Worm (Caenorhabditis elegans) whole organism, L3 larva: ENCODE measurements around the gene srlf-19.

Experiments used
- R02D3.7 ChIP-seq: fragments of 150-350 bp; optimal IDR thresholded peaks from 2 replicates; lab custom pipeline; 2014; ENCODE audit warnings: missing biosample characterization, missing genetic modification characterization
- ZK546.5 ChIP-seq: sonication (generic microtip); optimal IDR thresholded peaks from 2 replicates; lab custom pipeline; 2017; ENCODE audit warnings: missing biosample characterization, missing genetic modification characterization
- aly-2 ChIP-seq: fragments of 150-350 bp; optimal IDR thresholded peaks from 2 replicates; lab custom pipeline; 2014; ENCODE audit warnings: missing biosample characterization, missing genetic modification characterization
- ama-1 ChIP-seq: fragments of 150-350 bp; optimal IDR thresholded peaks from 2 replicates; lab custom pipeline; 2018
- ceh-28 ChIP-seq: fragments of 150-350 bp; optimal IDR thresholded peaks from 2 replicates; lab custom pipeline; 2014; ENCODE audit warnings: missing biosample characterization, missing genetic modification reagents, missing genetic modification characterization
- ceh-82 ChIP-seq: fragments of 150-350 bp; optimal IDR thresholded peaks from 2 replicates; lab custom pipeline; 2014; ENCODE audit warnings: missing biosample characterization, missing genetic modification characterization
- ceh-9 ChIP-seq: sonication (generic microtip); optimal IDR thresholded peaks from 2 replicates; lab custom pipeline; 2018; ENCODE audit warnings: missing biosample characterization, missing genetic modification characterization
- daf-12 ChIP-seq: fragments of 150-350 bp; optimal IDR thresholded peaks from 2 replicates; lab custom pipeline; 2014; ENCODE audit warnings: missing biosample characterization, missing genetic modification reagents, missing genetic modification characterization
- egl-27 ChIP-seq: sonication (generic microtip); optimal IDR thresholded peaks from 4 replicates; lab custom pipeline; 2017; ENCODE audit warnings: missing biosample characterization, missing genetic modification reagents, missing genetic modification characterization
- egl-5 ChIP-seq: fragments of 150-350 bp; optimal IDR thresholded peaks from 2 replicates; lab custom pipeline; 2017; ENCODE audit warnings: missing biosample characterization, missing genetic modification reagents, missing genetic modification characterization, inconsistent platforms
- elt-1 ChIP-seq: fragments of 150-350 bp; optimal IDR thresholded peaks from 2 replicates; lab custom pipeline; 2014; ENCODE audit warnings: missing biosample characterization, missing genetic modification characterization
- elt-2 ChIP-seq: sonication (generic microtip); optimal IDR thresholded peaks from 2 replicates; lab custom pipeline; 2016; ENCODE audit warnings: missing genetic modification reagents, mild to moderate bottlenecking, missing genetic modification characterization, missing compliant biosample characterization
- elt-3 ChIP-seq, 3 experiments: fragments of 150-350 bp in 1 of 3; sonication (generic microtip) in 2 of 3; optimal IDR thresholded peaks; 2 replicates in 2 of 3; 4 replicates in 1 of 3; lab custom pipeline; 2014 to 2017; ENCODE audit warnings: missing biosample characterization in 3 of 3, missing genetic modification characterization in 3 of 3
- eor-1 ChIP-seq, 2 experiments: fragments of 150-350 bp; optimal IDR thresholded peaks; 2 replicates each; lab custom pipeline; 2014 to 2018; ENCODE audit warnings: missing biosample characterization in 2 of 2, missing genetic modification characterization in 2 of 2
- fkh-10 ChIP-seq: sonication (generic microtip); optimal IDR thresholded peaks from 2 replicates; lab custom pipeline; 2017; ENCODE audit warnings: missing biosample characterization, missing genetic modification reagents, missing genetic modification characterization
- hmg-11 ChIP-seq: sonication (generic microtip); optimal IDR thresholded peaks from 2 replicates; lab custom pipeline; 2016; ENCODE audit warnings: missing genetic modification characterization, missing compliant biosample characterization
- jun-1 ChIP-seq: fragments of 150-350 bp; optimal IDR thresholded peaks from 2 replicates; lab custom pipeline; 2014; ENCODE audit warnings: missing biosample characterization, missing genetic modification reagents, missing genetic modification characterization
- lin-39 ChIP-seq: fragments of 150-350 bp; optimal IDR thresholded peaks from 2 replicates; lab custom pipeline; 2018; ENCODE audit warnings: missing biosample characterization, missing genetic modification reagents, missing genetic modification characterization
- lsy-12 ChIP-seq: sonication (generic microtip); optimal IDR thresholded peaks from 2 replicates; lab custom pipeline; 2016; ENCODE audit warnings: mild to moderate bottlenecking, missing genetic modification characterization, missing compliant biosample characterization
- nfya-1 ChIP-seq: sonication (generic microtip); optimal IDR thresholded peaks from 2 replicates; lab custom pipeline; 2017; ENCODE audit warnings: missing genetic modification characterization, mild to moderate bottlenecking, missing compliant biosample characterization, antibody characterized with exemption, moderate library complexity; ENCODE audit not compliant: insufficient read depth
- nhr-12 ChIP-seq: fragments of 150-350 bp; optimal IDR thresholded peaks from 2 replicates; lab custom pipeline; 2014; ENCODE audit warnings: missing biosample characterization, missing genetic modification characterization
- nhr-23 ChIP-seq: fragments of 150-350 bp; optimal IDR thresholded peaks from 2 replicates; lab custom pipeline; 2014; ENCODE audit warnings: missing biosample characterization, missing genetic modification reagents, missing genetic modification characterization
- nhr-237 ChIP-seq: fragments of 150-350 bp; optimal IDR thresholded peaks from 2 replicates; lab custom pipeline; 2014; ENCODE audit warnings: missing biosample characterization, missing genetic modification characterization
- nhr-25 ChIP-seq: sonication (generic microtip); optimal IDR thresholded peaks from 2 replicates; lab custom pipeline; 2017; ENCODE audit warnings: missing biosample characterization, missing genetic modification characterization
- nhr-28 ChIP-seq: fragments of 150-350 bp; optimal IDR thresholded peaks from 2 replicates; lab custom pipeline; 2014; ENCODE audit warnings: missing biosample characterization, missing genetic modification characterization
- nhr-67 ChIP-seq: fragments of 150-350 bp; optimal IDR thresholded peaks from 2 replicates; lab custom pipeline; 2014; ENCODE audit warnings: missing biosample characterization, missing genetic modification characterization
- pha-4 ChIP-seq: fragments of 150-350 bp; optimal IDR thresholded peaks from 2 replicates; lab custom pipeline; 2014; ENCODE audit warnings: missing biosample characterization, missing genetic modification reagents, missing genetic modification characterization
- pqm-1 ChIP-seq: fragments of 150-350 bp; optimal IDR thresholded peaks from 2 replicates; lab custom pipeline; 2017; ENCODE audit warnings: missing biosample characterization, missing genetic modification characterization, inconsistent platforms
- skn-1 ChIP-seq: fragments of 150-350 bp; optimal IDR thresholded peaks from 2 replicates; lab custom pipeline; 2014; ENCODE audit warnings: missing biosample characterization, missing genetic modification characterization
- tbx-2 ChIP-seq: sonication (generic microtip); optimal IDR thresholded peaks from 2 replicates; lab custom pipeline; 2016; ENCODE audit warnings: mild to moderate bottlenecking, missing genetic modification characterization, missing compliant biosample characterization
- unc-39 ChIP-seq: sonication (generic microtip); optimal IDR thresholded peaks from 4 replicates; lab custom pipeline; 2017; ENCODE audit warnings: missing biosample characterization, missing genetic modification characterization
- unc-62 ChIP-seq: fragments of 150-350 bp; sonication (generic microtip); optimal IDR thresholded peaks from 4 replicates; lab custom pipeline; 2014; ENCODE audit warnings: missing biosample characterization, missing genetic modification reagents, missing genetic modification characterization
- ztf-11 ChIP-seq: fragments of 150-350 bp; optimal IDR thresholded peaks from 2 replicates; lab custom pipeline; 2014; ENCODE audit warnings: missing biosample characterization, missing genetic modification characterization
- ztf-4 ChIP-seq: fragments of 150-350 bp; optimal IDR thresholded peaks from 2 replicates; lab custom pipeline; 2014; ENCODE audit warnings: missing biosample characterization, missing genetic modification characterization

Gene srlf-19

DNA sequence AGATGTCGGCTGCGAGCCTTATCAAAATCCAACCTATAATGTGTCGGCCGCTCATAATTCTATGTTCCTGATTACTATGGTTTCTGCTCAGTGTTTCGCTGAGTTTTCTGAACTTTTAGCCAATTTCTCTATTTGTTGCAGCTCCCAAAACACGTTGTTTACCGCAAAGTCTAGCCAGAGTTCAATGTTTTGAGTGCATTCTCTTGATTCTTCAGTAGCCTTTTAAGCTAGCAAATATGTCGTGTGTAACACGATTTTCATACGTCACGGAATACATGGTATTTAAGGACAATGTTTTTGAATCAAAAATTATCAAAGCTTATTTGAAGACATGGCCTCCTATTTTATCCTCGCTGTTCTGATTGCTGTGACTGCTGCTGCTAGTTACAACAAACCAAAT, at the start of gene srlf-19:
Gene srlf-19 (plus strand): TSS at position 301 of the 400 bp plus-strand sequence.
- TF ChIP-seq unc-39 (tag; lab: Kevin White, UChicago) = no peak

DNA sequence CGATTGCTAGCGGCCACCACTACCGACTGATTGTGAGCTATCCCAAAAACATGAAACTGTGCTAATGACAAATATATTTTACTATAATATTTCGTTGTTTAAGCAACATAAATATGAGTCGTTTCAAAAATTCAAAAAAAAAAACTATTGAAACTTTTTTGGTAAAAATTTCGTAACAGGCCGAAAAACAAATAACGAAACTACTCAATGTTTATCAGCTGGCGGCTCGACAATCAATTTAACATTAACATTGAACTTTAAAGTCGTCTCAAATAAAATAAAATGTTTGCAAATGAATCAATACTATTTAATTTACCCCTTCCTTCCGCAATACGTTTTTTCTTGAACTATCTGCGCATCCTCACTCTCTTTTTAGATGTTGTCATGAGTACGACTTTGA, 47.5 kb upstream of the srlf-19 start:
- TF ChIP-seq egl-5 (tag; lab: Kevin White, UChicago) (no peak), R02D3.7 (tag; lab: Kevin White, UChicago) (no peak), elt-2 (tag; lab: Kevin White, UChicago) (peak; percentile 15), pha-4 (tag; lab: Kevin White, UChicago) (peak; percentile 45), elt-1 (no peak)

DNA sequence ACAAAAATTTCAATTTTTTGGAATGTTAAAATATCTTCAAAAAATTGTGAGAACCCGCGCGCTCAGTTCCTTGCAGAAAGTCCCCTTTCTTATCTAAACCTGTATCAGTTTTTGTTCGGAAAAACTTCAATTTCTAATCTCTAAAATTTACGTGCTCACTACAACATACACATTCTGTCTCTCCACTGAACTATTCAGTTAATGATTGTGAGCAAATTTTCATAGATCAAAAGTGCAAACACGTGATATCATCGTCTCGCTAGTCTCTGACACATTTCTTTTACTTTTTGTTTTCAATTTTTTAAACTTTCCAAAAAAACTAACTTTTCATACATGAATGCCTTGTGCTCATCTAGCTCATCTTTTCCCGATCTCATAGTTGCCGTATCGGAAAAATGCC, 45.8 kb upstream of the srlf-19 start, which contains the start of gene nhr-203:
Gene nhr-203 (plus strand): TSS at position 332 of the 400 bp plus-strand sequence.
- TF ChIP-seq lin-39 = no peak
- TF ChIP-seq eor-1 (tag; optimal IDR thresholded peaks at IDR 0.05; lab: Kevin White, UChicago) = no peak
- TF ChIP-seq hmg-11 (tag; lab: Kevin White, UChicago) = no peak
- no peak for TF ChIP-seq tbx-2 (tag; lab: Kevin White, UChicago)
- TF ChIP-seq elt-2 (tag; lab: Kevin White, UChicago) = peak; percentile 91
- no peak for TF ChIP-seq ama-1 (lab: Kevin White, UChicago)
- no peak for TF ChIP-seq nhr-237 (tag; lab: Kevin White, UChicago)
- no peak for TF ChIP-seq ztf-4 (tag; lab: Kevin White, UChicago)
- TF ChIP-seq skn-1 (tag; lab: Kevin White, UChicago) = peak; percentile 5
- no peak for TF ChIP-seq aly-2 (tag; lab: Kevin White, UChicago)
- TF ChIP-seq pha-4 (tag; lab: Kevin White, UChicago) = peak; percentile 28
- no peak for TF ChIP-seq ztf-11 (tag; lab: Kevin White, UChicago)
- TF ChIP-seq unc-39 (tag; lab: Kevin White, UChicago) = no peak
- TF ChIP-seq pqm-1 (tag; lab: Kevin White, UChicago) = peak; percentile 97
- no peak for TF ChIP-seq lsy-12
- TF ChIP-seq nfya-1 (tag; lab: Kevin White, UChicago) = no peak
- no peak for TF ChIP-seq jun-1 (tag; lab: Kevin White, UChicago)
- no peak for TF ChIP-seq R02D3.7 (tag; lab: Kevin White, UChicago)

DNA sequence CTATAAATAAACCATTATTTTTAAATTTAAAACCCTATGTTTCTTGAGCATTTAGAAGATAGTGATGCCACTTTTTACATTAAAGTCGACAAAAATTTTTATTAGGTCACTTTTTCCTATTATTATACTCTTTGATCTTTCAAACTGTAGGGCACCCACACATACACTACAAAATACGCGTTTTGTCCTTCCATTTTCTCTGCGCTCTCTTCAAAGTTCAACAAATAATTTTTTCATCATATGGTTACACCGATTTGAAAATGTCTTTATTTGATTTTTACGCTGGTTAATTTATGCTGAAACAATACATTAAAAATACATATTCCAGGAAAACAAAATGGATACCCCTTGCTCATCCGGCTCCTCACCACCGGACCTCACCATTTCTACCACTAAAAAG, 43.0 kb upstream of the srlf-19 start, which contains the start of gene nhr-202:
Gene nhr-202 (plus strand): TSS at position 326 of the 400 bp plus-strand sequence.
- peak; percentile 33 for TF ChIP-seq pha-4 (tag; lab: Kevin White, UChicago)
- TF ChIP-seq pqm-1 (tag; lab: Kevin White, UChicago) = peak; percentile 62
- TF ChIP-seq skn-1 (tag; lab: Kevin White, UChicago) = no peak
- peak; percentile 72 for TF ChIP-seq elt-2 (tag; lab: Kevin White, UChicago)
- peak; percentile 38 for TF ChIP-seq nhr-23
- TF ChIP-seq ceh-28 = no peak
- no peak for TF ChIP-seq egl-27 (tag; lab: Kevin White, UChicago)

DNA sequence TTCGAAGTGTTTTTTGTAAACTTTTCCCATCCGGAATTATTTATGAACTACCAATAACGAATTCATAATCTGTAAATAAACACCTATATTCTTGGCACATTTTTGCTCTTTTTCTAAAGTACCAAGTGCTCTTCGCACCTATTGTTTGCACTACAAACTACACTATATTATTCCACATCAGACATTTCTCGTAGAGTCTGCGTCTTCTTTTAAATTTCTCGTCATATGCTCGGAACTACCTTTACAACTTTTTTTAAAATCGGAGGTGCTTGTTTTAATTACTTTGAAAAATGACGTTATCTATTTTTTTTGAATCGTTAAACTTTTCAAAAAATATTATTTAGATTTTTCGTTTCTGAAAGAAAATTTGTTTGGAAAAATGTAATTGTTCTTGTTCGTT, 40.5 kb upstream of the srlf-19 start, which contains the start of gene nhr-201:
Gene nhr-201 (plus strand): TSS at position 29 of the 400 bp plus-strand sequence.
- TF ChIP-seq pha-4 (tag; lab: Kevin White, UChicago) = peak; percentile 65
- TF ChIP-seq nhr-12 (tag; lab: Kevin White, UChicago) = no peak
- TF ChIP-seq elt-2 (tag; lab: Kevin White, UChicago) = peak; percentile 44
- peak; percentile 59 for TF ChIP-seq pqm-1 (tag; lab: Kevin White, UChicago)
- TF ChIP-seq daf-12 (tag; lab: Kevin White, UChicago) = no peak
- TF ChIP-seq nhr-67 (tag; lab: Kevin White, UChicago) = no peak

DNA sequence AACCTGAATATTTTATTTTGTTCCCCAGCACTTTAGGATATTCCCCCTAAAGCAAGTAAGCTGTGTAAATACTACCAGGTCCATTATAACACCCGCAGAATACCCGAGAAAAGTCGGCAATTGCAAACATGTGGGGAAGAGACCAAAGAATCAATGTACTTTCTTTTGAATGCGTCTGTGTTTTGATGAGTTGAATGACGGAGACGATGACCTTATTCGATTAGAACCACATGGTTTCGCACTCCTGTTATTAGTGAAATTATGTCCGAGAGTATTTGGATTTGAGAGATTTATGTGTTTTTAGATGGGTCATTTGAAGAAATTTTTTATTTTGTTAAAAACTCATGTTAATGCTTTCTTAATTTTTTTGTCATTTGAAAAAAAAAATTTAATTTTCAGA, 39.9 kb upstream of the srlf-19 start:
- peak; percentile 42 for TF ChIP-seq nhr-25 (tag; lab: Kevin White, UChicago)
- no peak for TF ChIP-seq pha-4 (tag; lab: Kevin White, UChicago)
- TF ChIP-seq ZK546.5 = no peak
- peak; percentile 33 for TF ChIP-seq nhr-23

DNA sequence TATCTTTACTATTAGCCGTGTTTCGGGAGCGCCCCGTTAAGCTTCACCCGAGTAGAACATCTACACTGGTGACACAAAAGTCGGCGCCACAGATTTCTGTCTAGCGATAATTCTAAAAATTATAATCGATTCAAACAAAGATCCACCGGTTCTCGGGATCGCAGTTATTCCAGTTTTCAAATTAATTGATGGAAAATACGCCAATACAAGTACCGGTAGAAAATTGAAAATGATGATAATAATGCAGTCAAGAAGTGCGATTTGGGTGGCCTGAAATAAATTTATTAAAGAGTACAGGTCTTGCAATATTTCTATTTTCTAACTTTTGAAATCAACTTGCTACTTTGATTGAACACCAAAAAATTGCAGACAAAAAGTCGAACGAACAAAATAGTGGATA, 37.8 kb upstream of the srlf-19 start:
- TF ChIP-seq pha-4 (tag; lab: Kevin White, UChicago) = no peak
- TF ChIP-seq fkh-10 = no peak
- no peak for TF ChIP-seq nhr-23
- no peak for TF ChIP-seq elt-1
- TF ChIP-seq unc-62 = no peak
- no peak for TF ChIP-seq elt-3 (tag; optimal IDR thresholded peaks at IDR 0.05; lab: Kevin White, UChicago)
- TF ChIP-seq nfya-1 (tag; lab: Kevin White, UChicago) = no peak
- TF ChIP-seq nhr-12 (tag; lab: Kevin White, UChicago) = no peak
- TF ChIP-seq jun-1 (tag; lab: Kevin White, UChicago) = no peak
- TF ChIP-seq daf-12 (tag; lab: Kevin White, UChicago) = no peak
- TF ChIP-seq ceh-9 = no peak
- no peak for TF ChIP-seq ztf-4 (tag; lab: Kevin White, UChicago)
- no peak for TF ChIP-seq nhr-28 (tag; lab: Kevin White, UChicago)
- no peak for TF ChIP-seq ceh-82 (tag; lab: Kevin White, UChicago)
- TF ChIP-seq, all 47 proteins: peak for 0
